Fruit fly (Drosophila melanogaster): ENCODE measurements around the gene okr.
A peak's percentile ranks its signal among the peaks of the same experiment; 100 is the strongest.

okr gene

dm6 chr2L:2957547-2958174 is 34.9 kb downstream of the okr start (continued):
- TF ChIP-seq Taf1 (GFP tag; IDR thresholded peaks at IDR 0.05), result no peak
- TF ChIP-seq CG7987 (GFP tag; optimal IDR thresholded peaks at IDR 0.05), result no peak
- no peak for TF ChIP-seq bigmax (GFP tag; optimal IDR thresholded peaks at IDR 0.05)
- no peak for TF ChIP-seq Nf-YB (GFP tag; optimal IDR thresholded peaks at IDR 0.05)
- TF ChIP-seq CG17385 (GFP tag; optimal IDR thresholded peaks at IDR 0.05), result no peak
- no peak for TF ChIP-seq br (optimal IDR thresholded peaks at IDR 0.05)
- TF ChIP-seq D19B (GFP tag; optimal IDR thresholded peaks at IDR 0.05), result no peak
- TF ChIP-seq luna (GFP tag; optimal IDR thresholded peaks at IDR 0.05), result no peak
- TF ChIP-seq HLH4C (GFP tag; IDR thresholded peaks at IDR 0.05; ENCODE audit: partially characterized antibody), result no peak
- no peak for TF ChIP-seq CG4854 (GFP tag; optimal IDR thresholded peaks at IDR 0.05)
- no peak for TF ChIP-seq CG10543 (GFP tag; optimal IDR thresholded peaks at IDR 0.05)
- TF ChIP-seq trem (tag; optimal IDR thresholded peaks at IDR 0.05), result no peak
- TF ChIP-seq CG4707 (GFP tag; optimal IDR thresholded peaks at IDR 0.05), result no peak
- TF ChIP-seq CG34376 (GFP tag; optimal IDR thresholded peaks at IDR 0.05), result no peak
- no peak for TF ChIP-seq NC2β (GFP tag; optimal IDR thresholded peaks at IDR 0.05)
- TF ChIP-seq eve (GFP tag; optimal IDR thresholded peaks at IDR 0.05), result no peak
- 0 out of 3 replicates have a peak, but pooled peaks have one; percentile 31 for TF ChIP-seq ken (GFP tag; IDR thresholded peaks at IDR 0.05)
- TF ChIP-seq fu2 (GFP tag; optimal IDR thresholded peaks at IDR 0.05), result no peak
- TF ChIP-seq schlank (tag; optimal IDR thresholded peaks at IDR 0.05), result no peak
- 0 out of 2 replicates have a peak, but pooled peaks have one; percentile 3 for TF ChIP-seq Ada2b (GFP tag; IDR thresholded peaks at IDR 0.05)
- TF ChIP-seq kni (GFP tag; optimal IDR thresholded peaks at IDR 0.05), result peak; percentile 12
- peak; percentile 9 for TF ChIP-seq CG10431 (GFP tag; optimal IDR thresholded peaks at IDR 0.05)
- TF ChIP-seq CG18764 (GFP tag; optimal IDR thresholded peaks at IDR 0.05), result no peak
- no peak for TF ChIP-seq CHES-1-like (GFP tag; optimal IDR thresholded peaks at IDR 0.05)
- no peak for TF ChIP-seq Dref (GFP tag; IDR thresholded peaks at IDR 0.05)
- peak; percentile 30 for TF ChIP-seq Mad (GFP tag; optimal IDR thresholded peaks at IDR 0.05)
- no peak for TF ChIP-seq CG14965 (GFP tag; optimal IDR thresholded peaks at IDR 0.05; ENCODE audit: borderline replicate concordance)
- TF ChIP-seq gsb (GFP tag; IDR thresholded peaks at IDR 0.05), result no peak
- peak; percentile 14 for TF ChIP-seq CG1529 (GFP tag; optimal IDR thresholded peaks at IDR 0.05)
- peak; percentile 50 for TF ChIP-seq CG13424 (tag; optimal IDR thresholded peaks at IDR 0.05)
- no peak for TF ChIP-seq run (tag; optimal IDR thresholded peaks at IDR 0.05)
- no peak for TF ChIP-seq CG31224 (GFP tag; IDR thresholded peaks at IDR 0.05)
- TF ChIP-seq CG8359 (GFP tag; optimal IDR thresholded peaks at IDR 0.05; ENCODE audit: borderline replicate concordance), result peak; percentile 11
- no peak for TF ChIP-seq ase (GFP tag; IDR thresholded peaks at IDR 0.05)
- TF ChIP-seq CG2875 (GFP tag; optimal IDR thresholded peaks at IDR 0.05), result peak; percentile 45
- TF ChIP-seq Vsx1 (GFP tag; optimal IDR thresholded peaks at IDR 0.05), result no peak
- no peak for TF ChIP-seq Poxn (GFP tag; IDR thresholded peaks at IDR 0.05)
- no peak for TF ChIP-seq sens-2 (GFP tag; IDR thresholded peaks at IDR 0.05)
- TF ChIP-seq wdn (GFP tag; IDR thresholded peaks at IDR 0.05), result no peak
- no peak for TF ChIP-seq corto (GFP tag; optimal IDR thresholded peaks at IDR 0.05)
- TF ChIP-seq Lpt (GFP tag; optimal IDR thresholded peaks at IDR 0.05), result no peak
- TF ChIP-seq Xrp1 (GFP tag; IDR thresholded peaks at IDR 0.05), result peak; percentile 59; the same call in 1 of the 2 replicates
- TF ChIP-seq CG12155 (GFP tag; optimal IDR thresholded peaks at IDR 0.05), result no peak
- TF ChIP-seq ab (GFP tag; optimal IDR thresholded peaks at IDR 0.05), result no peak
- no peak for TF ChIP-seq fd102C (GFP tag; optimal IDR thresholded peaks at IDR 0.05)
- TF ChIP-seq Mes4 (GFP tag; optimal IDR thresholded peaks at IDR 0.05), result no peak
- no peak for TF ChIP-seq CG42726 (GFP tag; IDR thresholded peaks at IDR 0.05; ENCODE audit: partially characterized antibody)
- peak; percentile 39 to 41 for TF ChIP-seq Pdp1 (GFP tag; optimal IDR thresholded peaks at IDR 0.05)
- TF ChIP-seq fd96Cb (tag; optimal IDR thresholded peaks at IDR 0.05), result peak; percentile 72
- TF ChIP-seq Sry-δ (GFP tag; optimal IDR thresholded peaks at IDR 0.05), result no peak
- TF ChIP-seq Sin3A (optimal IDR thresholded peaks at IDR 0.05), result no peak
